Worm (Caenorhabditis elegans): ENCODE results near the gene K08E7.6.

- TF ChIP-seq zag-1 (tag; optimal IDR thresholded peaks at IDR 0.05): no peak
- no peak for TF ChIP-seq mbf-1 (tag; optimal IDR thresholded peaks at IDR 0.05)
- TF ChIP-seq nhr-11 (tag; optimal IDR thresholded peaks at IDR 0.05): no peak
- no peak for TF ChIP-seq F13H6.1 (tag; optimal IDR thresholded peaks at IDR 0.05)
- no peak for TF ChIP-seq mdl-1 (tag; optimal IDR thresholded peaks at IDR 0.05)
These were observed 43.3 kb downstream of the K08E7.6 start for ce11 chrIV:12537694-12538093.

Measured in whole organism, L2 larva.